Worm (Caenorhabditis elegans): ENCODE measurements around the gene F02E11.2.

F02E11.2 gene

ce11 chrII:3274923-3275322, 12.3 kb downstream of the F02E11.2 start, which contains the start of gene F02E11.3:
TSS of gene F02E11.3 (minus strand) at chrII:3275023.
- TF ChIP-seq nhr-77 (tag; optimal IDR thresholded peaks at IDR 0.05), result no peak
- TF ChIP-seq peb-1 (tag; optimal IDR thresholded peaks at IDR 0.05), result no peak
- TF ChIP-seq mdl-1 (tag; optimal IDR thresholded peaks at IDR 0.05), result no peak
- no peak for TF ChIP-seq R02D3.7 (tag; optimal IDR thresholded peaks at IDR 0.05)
- TF ChIP-seq fos-1 (tag; optimal IDR thresholded peaks at IDR 0.05), result no peak
- TF ChIP-seq ceh-16 (tag; optimal IDR thresholded peaks at IDR 0.05), result no peak
- no peak for TF ChIP-seq blmp-1 (tag; optimal IDR thresholded peaks at IDR 0.05; ENCODE audit: insufficient read depth)
- no peak for TF ChIP-seq unc-62 (GFP tag; optimal IDR thresholded peaks at IDR 0.05)
- no peak for TF ChIP-seq sma-3 (GFP tag; optimal IDR thresholded peaks at IDR 0.05)
- TF ChIP-seq lin-11 (tag; optimal IDR thresholded peaks at IDR 0.05), result no peak
- no peak for TF ChIP-seq unc-55 (GFP tag; optimal IDR thresholded peaks at IDR 0.05)
- TF ChIP-seq nhr-237 (tag; optimal IDR thresholded peaks at IDR 0.05), result no peak
- TF ChIP-seq elt-1 (tag; optimal IDR thresholded peaks at IDR 0.05), result no peak
- TF ChIP-seq nhr-12 (tag; optimal IDR thresholded peaks at IDR 0.05), result no peak
- TF ChIP-seq aly-2 (tag; optimal IDR thresholded peaks at IDR 0.05), result no peak
- no peak for TF ChIP-seq lin-39 (tag; optimal IDR thresholded peaks at IDR 0.05)
- no peak for TF ChIP-seq crh-2 (tag; optimal IDR thresholded peaks at IDR 0.05)
- TF ChIP-seq nhr-23 (tag; optimal IDR thresholded peaks at IDR 0.05), result no peak
- no peak for TF ChIP-seq mab-5 (tag; optimal IDR thresholded peaks at IDR 0.05)

ce11 chrII:3277686-3278085, 15.1 kb downstream of the F02E11.2 start, which contains the start of gene F02E11.4:
TSS of gene F02E11.4 (minus strand) at chrII:3277786.
- TF ChIP-seq lin-39 (tag; optimal IDR thresholded peaks at IDR 0.05) (no peak), fos-1 (tag; optimal IDR thresholded peaks at IDR 0.05) (no peak), unc-62 (GFP tag; optimal IDR thresholded peaks at IDR 0.05) (no peak), aly-2 (tag; optimal IDR thresholded peaks at IDR 0.05) (no peak), lin-11 (tag; optimal IDR thresholded peaks at IDR 0.05) (no peak), elt-1 (tag; optimal IDR thresholded peaks at IDR 0.05) (no peak), nhr-23 (tag; optimal IDR thresholded peaks at IDR 0.05) (no peak), ceh-82 (tag; optimal IDR thresholded peaks at IDR 0.05) (no peak), lsy-2 (tag; optimal IDR thresholded peaks at IDR 0.05) (no peak), blmp-1 (tag; optimal IDR thresholded peaks at IDR 0.05; ENCODE audit: insufficient read depth) (no peak), ztf-1 (GFP tag; conservative IDR thresholded peaks at IDR 0.05) (no peak), ama-1 (optimal IDR thresholded peaks at IDR 0.05) (no peak), mbf-1 (tag; optimal IDR thresholded peaks at IDR 0.05) (no peak), unc-55 (GFP tag; optimal IDR thresholded peaks at IDR 0.05) (no peak), nhr-6 (tag; optimal IDR thresholded peaks at IDR 0.05) (no peak), nhr-129 (tag; optimal IDR thresholded peaks at IDR 0.05) (no peak)

- TF ChIP-seq sma-3 (GFP tag; optimal IDR thresholded peaks at IDR 0.05), result no peak
- no peak for TF ChIP-seq nhr-21 (tag; optimal IDR thresholded peaks at IDR 0.05)
- no peak for TF ChIP-seq ztf-11 (tag; optimal IDR thresholded peaks at IDR 0.05)
- TF ChIP-seq lin-11 (tag; optimal IDR thresholded peaks at IDR 0.05), result no peak
- TF ChIP-seq zag-1 (tag; optimal IDR thresholded peaks at IDR 0.05), result no peak
- no peak for TF ChIP-seq blmp-1 (tag; optimal IDR thresholded peaks at IDR 0.05; ENCODE audit: insufficient read depth)
These were observed 16.0 kb downstream of the F02E11.2 start, which contains the start of gene wht-4 for ce11 chrII:3278634-3279033. TSS of gene wht-4 (plus strand) at chrII:3278934.

ce11 chrII:3282353-3282752, 19.7 kb downstream of the F02E11.2 start, which contains the start of gene nep-13:
TSS of gene nep-13 (plus strand) at chrII:3282653.
- TF ChIP-seq lin-11 (tag; optimal IDR thresholded peaks at IDR 0.05) (no peak), egl-27 (tag; optimal IDR thresholded peaks at IDR 0.05) (no peak), ceh-16 (tag; optimal IDR thresholded peaks at IDR 0.05) (no peak), unc-62 (GFP tag; optimal IDR thresholded peaks at IDR 0.05) (no peak), nhr-6 (tag; optimal IDR thresholded peaks at IDR 0.05) (no peak), nhr-25 (tag; optimal IDR thresholded peaks at IDR 0.05) (no peak), zag-1 (tag; optimal IDR thresholded peaks at IDR 0.05) (no peak), ZK546.5 (tag; optimal IDR thresholded peaks at IDR 0.05) (no peak), C34F6.9 (tag; optimal IDR thresholded peaks at IDR 0.05) (no peak), nhr-10 (tag; optimal IDR thresholded peaks at IDR 0.05) (no peak), aly-2 (tag; optimal IDR thresholded peaks at IDR 0.05) (no peak), F13H6.1 (tag; optimal IDR thresholded peaks at IDR 0.05) (no peak), blmp-1 (tag; optimal IDR thresholded peaks at IDR 0.05; ENCODE audit: insufficient read depth) (no peak), nhr-12 (tag; optimal IDR thresholded peaks at IDR 0.05) (no peak), ztf-11 (tag; optimal IDR thresholded peaks at IDR 0.05) (no peak), nhr-23 (tag; optimal IDR thresholded peaks at IDR 0.05) (no peak), elt-3 (tag; optimal IDR thresholded peaks at IDR 0.05) (no peak), unc-39 (tag; optimal IDR thresholded peaks at IDR 0.05) (no peak), ama-1 (optimal IDR thresholded peaks at IDR 0.05) (no peak)
